Fruit fly (Drosophila melanogaster): ENCODE measurements around the gene mahe.

- TF ChIP-seq cic (GFP tag; optimal IDR thresholded peaks at IDR 0.05) (no peak), CG11617 (GFP tag; optimal IDR thresholded peaks at IDR 0.05) (peak; percentile 92), kay (GFP tag; ENCODE audit: borderline replicate concordance) (no peak), Crg-1 (GFP tag; optimal IDR thresholded peaks at IDR 0.05) (peak; percentile 79), CG7101 (tag; optimal IDR thresholded peaks at IDR 0.05) (peak; percentile 75), CG5204 (GFP tag; optimal IDR thresholded peaks at IDR 0.05) (peak; percentile 83), CG1620 (GFP tag; optimal IDR thresholded peaks at IDR 0.05) (peak; percentile 79), ovo (GFP tag; optimal IDR thresholded peaks at IDR 0.05) (no peak), Hr96 (GFP tag; optimal IDR thresholded peaks at IDR 0.05) (peak; percentile 94), bab1 (GFP tag; optimal IDR thresholded peaks at IDR 0.05) (peak; percentile 64)
These were observed 6.7 kb upstream of the mahe start for dm6 chrX:7937588-7938481.
